Worm (Caenorhabditis elegans): ENCODE results near the gene T24C12.1.

DNA sequence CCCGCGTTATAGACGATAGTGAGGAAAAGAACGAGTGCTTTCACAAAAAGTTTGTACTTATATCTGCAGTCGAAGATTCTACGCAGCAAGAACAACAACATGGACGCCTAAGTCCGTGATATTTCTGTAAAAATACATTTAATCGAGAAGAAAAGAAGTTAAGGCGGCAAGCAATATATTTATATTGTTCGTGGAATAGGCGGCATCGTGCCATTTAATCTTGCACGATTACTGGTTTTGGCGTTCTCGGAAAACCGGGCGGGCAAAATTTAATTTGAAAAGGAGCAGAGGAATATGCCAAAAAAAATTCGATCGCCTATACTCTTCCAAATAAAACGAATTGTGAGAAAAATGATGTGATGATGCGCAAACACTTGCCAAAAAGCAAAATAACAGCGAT, 47.7 kb downstream of the T24C12.1 start, which contains the start of gene AH9.1:
- TF ChIP-seq flt-1 (GFP tag; IDR thresholded peaks at IDR 0.05) (no peak), ets-7 (tag; optimal IDR thresholded peaks at IDR 0.05) (no peak), tra-4 (tag; optimal IDR thresholded peaks at IDR 0.05) (no peak), ceh-13 (GFP tag; optimal IDR thresholded peaks at IDR 0.05) (no peak), F13C5.2 (tag; optimal IDR thresholded peaks at IDR 0.05) (no peak), ama-1 (optimal IDR thresholded peaks at IDR 0.05) (no peak), hmbx-1 (tag; optimal IDR thresholded peaks at IDR 0.05) (no peak), sea-1 (GFP tag; conservative IDR thresholded peaks at IDR 0.05) (no peak), tbx-37 (GFP tag; conservative IDR thresholded peaks at IDR 0.05) (no peak), tbx-11 (GFP tag; IDR thresholded peaks at IDR 0.05) (no peak), scrt-1 (GFP tag; IDR thresholded peaks at IDR 0.05) (no peak)
